Fruit fly (Drosophila melanogaster): ENCODE data around the gene Act87E.

- TF ChIP-seq CG8301 (tag; optimal IDR thresholded peaks at IDR 0.05) (no peak), CG34367 (tag; optimal IDR thresholded peaks at IDR 0.05) (no peak), CG14655 (GFP tag; optimal IDR thresholded peaks at IDR 0.05) (no peak)
Measured at dm6 chr3R:13434325-13435168, 8.8 kb downstream of the Act87E start, which contains the start of gene yrt.
